Fruit fly (Drosophila melanogaster): ENCODE measurements around the gene Tsp86D.

DNA sequence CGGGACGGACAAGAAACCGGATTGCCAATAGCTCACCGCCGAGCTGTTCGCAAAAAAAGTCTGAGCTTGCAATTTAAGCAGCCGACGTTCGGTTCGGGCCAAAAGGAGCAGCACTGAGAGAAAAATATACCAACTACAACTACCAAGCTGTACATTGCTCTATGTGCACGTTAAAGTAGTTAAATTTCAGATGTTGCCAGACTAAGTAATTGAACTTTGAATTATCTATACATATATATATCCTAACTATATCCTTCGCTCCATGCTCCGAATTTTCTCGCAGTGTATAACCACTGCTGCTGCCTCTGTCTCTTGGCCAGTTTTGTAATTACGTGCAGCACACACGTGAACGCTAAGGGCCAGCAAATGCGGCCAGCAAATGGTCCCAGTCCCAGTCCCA, 33.6 kb upstream of the Tsp86D start:
- TF ChIP-seq Mnt (GFP tag; optimal IDR thresholded peaks at IDR 0.05) (no peak), CG12768 (GFP tag; optimal IDR thresholded peaks at IDR 0.05) (no peak), kay (GFP tag; ENCODE audit: borderline replicate concordance) (no peak)
